Worm (Caenorhabditis elegans) whole organism, L1 larva: ENCODE data around the gene lgc-45.

ENCODE experiments used
- ceh-82 ChIP-seq, 3 experiments: fragments of 150-350 bp in 1 of 3; sonication (generic microtip) in 2 of 3; optimal IDR thresholded peaks; 2 replicates each; lab custom pipeline; 2014 to 2017; ENCODE audit warnings: missing biosample characterization in 3 of 3, missing genetic modification characterization in 3 of 3
- nhr-237 ChIP-seq: fragments of 150-350 bp; optimal IDR thresholded peaks from 2 replicates; lab custom pipeline; 2014; ENCODE audit warnings: missing biosample characterization, missing genetic modification characterization
- unc-62 ChIP-seq: fragments of 150-350 bp; optimal IDR thresholded peaks from 2 replicates; lab custom pipeline; 2014; ENCODE audit warnings: missing biosample characterization, missing genetic modification reagents, missing genetic modification characterization

- no peak for TF ChIP-seq nhr-237
- TF ChIP-seq ceh-82 (tag; optimal IDR thresholded peaks at IDR 0.05; lab: Kevin White, UChicago), result no peak
- TF ChIP-seq unc-62 (GFP tag; lab: Kevin White, UChicago), result no peak
Measured at ce11 chrII:3573255-3573654, 16.0 kb downstream of the lgc-45 start, which contains the start of gene clec-130.
